Worm (Caenorhabditis elegans) whole organism, L1 larva: ENCODE measurements around the gene C49F8.3.

ENCODE experiments used
- C04F5.9 ChIP-seq: sonication (generic microtip); optimal IDR thresholded peaks from 2 replicates; lab custom pipeline; 2016; ENCODE audit warnings: missing genetic modification characterization, missing compliant biosample characterization
- C16A3.4 ChIP-seq: fragments of 150-350 bp; optimal IDR thresholded peaks from 2 replicates; lab custom pipeline; 2014; ENCODE audit warnings: missing biosample characterization, missing genetic modification characterization
- C34B4.2 ChIP-seq: sonication (generic microtip); optimal IDR thresholded peaks from 2 replicates; lab custom pipeline; 2017; ENCODE audit warnings: mild to moderate bottlenecking, missing genetic modification characterization, missing compliant biosample characterization
- F16B12.6 ChIP-seq: fragments of 150-350 bp; optimal IDR thresholded peaks from 2 replicates; lab custom pipeline; 2014; ENCODE audit warnings: missing biosample characterization, missing genetic modification characterization
- Y116A8C.19 ChIP-seq: sonication (generic microtip); optimal IDR thresholded peaks from 2 replicates; lab custom pipeline; 2016; ENCODE audit warnings: missing compliant biosample characterization, missing genetic modification characterization, borderline replicate concordance
- aly-2 ChIP-seq: fragments of 150-350 bp; optimal IDR thresholded peaks from 2 replicates; lab custom pipeline; 2014; ENCODE audit warnings: missing biosample characterization, missing genetic modification characterization
- ceh-63 ChIP-seq: fragments of 200-800 bp; sonication (Bioruptor generic); optimal IDR thresholded peaks from 2 replicates; lab custom pipeline; 2018; ENCODE audit warnings: mild to moderate bottlenecking, missing genetic modification characterization, missing compliant biosample characterization
- ceh-82 ChIP-seq, 3 experiments: fragments of 150-350 bp in 1 of 3; sonication (generic microtip) in 2 of 3; optimal IDR thresholded peaks; 2 replicates each; lab custom pipeline; 2014 to 2017; ENCODE audit warnings: missing biosample characterization in 3 of 3, missing genetic modification characterization in 3 of 3
- ceh-90 ChIP-seq: sonication (generic microtip); optimal IDR thresholded peaks from 2 replicates; lab custom pipeline; 2016; ENCODE audit warnings: missing genetic modification characterization, missing compliant biosample characterization
- ces-1 ChIP-seq: fragments of 150-350 bp; optimal IDR thresholded peaks from 2 replicates; lab custom pipeline; 2014; ENCODE audit warnings: missing biosample characterization, missing genetic modification reagents, missing genetic modification characterization
- dpl-1 ChIP-seq, 3 experiments: fragments of 150-350 bp in 2 of 3; sonication (generic microtip) in 1 of 3; optimal IDR thresholded peaks; 2 replicates each; lab custom pipeline; 2014 to 2017; ENCODE audit warnings: missing biosample characterization in 3 of 3, missing genetic modification characterization in 3 of 3, missing genetic modification reagents in 3 of 3
- efl-1 ChIP-seq, 4 experiments: fragments of 150-350 bp; optimal IDR thresholded peaks in 3 of 4; peaks in 1 of 4; 1 replicate in 1 of 4; 2 replicates in 3 of 4; lab custom pipeline; 2014; ENCODE audit warnings: missing biosample characterization in 2 of 4, missing genetic modification characterization in 2 of 4, missing genetic modification reagents in 2 of 4
- efl-3 ChIP-seq: fragments of 200-800 bp; sonication (Bioruptor generic); optimal IDR thresholded peaks from 2 replicates; lab custom pipeline; 2018; ENCODE audit warnings: mild to moderate bottlenecking, missing genetic modification characterization, missing compliant biosample characterization
- egl-13 ChIP-seq: sonication (generic microtip); optimal IDR thresholded peaks from 2 replicates; lab custom pipeline; 2016; ENCODE audit warnings: missing genotype, missing genetic modification reagents, missing genetic modification characterization, missing compliant biosample characterization
- egl-27 ChIP-seq, 2 experiments: fragments of 150-350 bp in 1 of 2; sonication (generic microtip); optimal IDR thresholded peaks; 3 replicates each; lab custom pipeline; 2017 to 2018; ENCODE audit warnings: missing biosample characterization in 2 of 2, missing genetic modification characterization in 2 of 2, missing genetic modification reagents in 2 of 2
- elt-2 ChIP-seq: sonication (generic microtip); optimal IDR thresholded peaks from 2 replicates; lab custom pipeline; 2016; ENCODE audit warnings: missing genetic modification characterization, mild to moderate bottlenecking, inconsistent platforms, missing compliant biosample characterization, missing genetic modification reagents
- elt-3 ChIP-seq, 6 experiments: fragments of 150-350 bp in 1 of 6; sonication (generic microtip); optimal IDR thresholded peaks; 2 replicates each; lab custom pipeline; 2017 to 2018; ENCODE audit warnings: missing biosample characterization in 6 of 6, missing genetic modification characterization in 6 of 6, inconsistent platforms in 1 of 6
- ets-5 ChIP-seq: fragments of 200-800 bp; sonication (Bioruptor generic); IDR thresholded peaks from 2 replicates; pipeline ENCODE4 v1.3.6; 2022; ENCODE audit warnings: missing genetic modification characterization, missing compliant biosample characterization
- fkh-8 ChIP-seq: sonication (generic microtip); optimal IDR thresholded peaks from 2 replicates; lab custom pipeline; 2016; ENCODE audit warnings: mild to moderate bottlenecking, missing genetic modification characterization, missing compliant biosample characterization
- grh-1 ChIP-seq: fragments of 200-800 bp; sonication (Bioruptor generic); IDR thresholded peaks from 2 replicates; pipeline ENCODE4 v1.3.6; 2022; ENCODE audit warnings: missing genetic modification reagents, missing genetic modification characterization, missing compliant biosample characterization
- hlh-17 ChIP-seq: fragments of 200-800 bp; sonication (Bioruptor generic); optimal IDR thresholded peaks from 2 replicates; lab custom pipeline; 2018; ENCODE audit warnings: missing genetic modification characterization, mild to moderate bottlenecking, missing compliant biosample characterization, moderate library complexity, borderline replicate concordance
- hlh-4 ChIP-seq: sonication (generic microtip); optimal IDR thresholded peaks from 2 replicates; lab custom pipeline; 2016; ENCODE audit warnings: mild to moderate bottlenecking, missing genetic modification characterization, missing compliant biosample characterization
- hpl-2 ChIP-seq: fragments of 150-350 bp; optimal IDR thresholded peaks from 2 replicates; lab custom pipeline; 2014; ENCODE audit warnings: missing biosample characterization, missing genetic modification reagents, missing genetic modification characterization
- irx-1 ChIP-seq: sonication (generic microtip); optimal IDR thresholded peaks from 2 replicates; lab custom pipeline; 2016; ENCODE audit warnings: missing genetic modification characterization, missing compliant biosample characterization
- jun-1 ChIP-seq: fragments of 150-350 bp; optimal IDR thresholded peaks from 2 replicates; lab custom pipeline; 2014; ENCODE audit warnings: missing biosample characterization, missing genetic modification reagents, missing genetic modification characterization
- lin-14 ChIP-seq: fragments of 200-800 bp; sonication (Bioruptor generic); optimal IDR thresholded peaks from 2 replicates; lab custom pipeline; 2018; ENCODE audit warnings: mild to moderate bottlenecking, missing genetic modification characterization, moderate library complexity, missing compliant biosample characterization
- lin-35 ChIP-seq, 2 experiments: fragments of 150-350 bp; optimal IDR thresholded peaks; 2 replicates each; lab custom pipeline; 2014; ENCODE audit warnings: missing biosample characterization in 2 of 2, missing genetic modification characterization in 2 of 2, missing genetic modification reagents in 2 of 2
- lin-39 ChIP-seq: fragments of 150-350 bp; optimal IDR thresholded peaks from 2 replicates; lab custom pipeline; 2014; ENCODE audit warnings: missing biosample characterization, missing genetic modification reagents, missing genetic modification characterization
- mab-9 ChIP-seq: fragments of 200-800 bp; sonication (Bioruptor generic); IDR thresholded peaks from 2 replicates; pipeline ENCODE4 v1.3.6; 2022; ENCODE audit warnings: missing genetic modification reagents, missing genetic modification characterization, missing compliant biosample characterization
- mdl-1 ChIP-seq, 2 experiments: fragments of 150-350 bp; optimal IDR thresholded peaks; 2 replicates each; lab custom pipeline; 2014 to 2017; ENCODE audit warnings: missing biosample characterization in 2 of 2, missing genetic modification characterization in 2 of 2, inconsistent platforms in 1 of 2
- mef-2 ChIP-seq: fragments of 150-350 bp; optimal IDR thresholded peaks from 2 replicates; lab custom pipeline; 2014; ENCODE audit warnings: missing biosample characterization, missing genetic modification characterization
- nhr-11 ChIP-seq: fragments of 150-350 bp; optimal IDR thresholded peaks from 2 replicates; lab custom pipeline; 2014; ENCODE audit warnings: missing biosample characterization, missing genetic modification characterization
- nhr-20 ChIP-seq: sonication (generic microtip); optimal IDR thresholded peaks from 2 replicates; lab custom pipeline; 2016; ENCODE audit warnings: mild to moderate bottlenecking, missing genetic modification characterization, missing compliant biosample characterization
- nhr-47 ChIP-seq: sonication (generic microtip); optimal IDR thresholded peaks from 2 replicates; lab custom pipeline; 2016; ENCODE audit warnings: mild to moderate bottlenecking, missing genetic modification characterization, moderate library complexity, missing compliant biosample characterization
- nhr-76 ChIP-seq: sonication (generic microtip); optimal IDR thresholded peaks from 2 replicates; lab custom pipeline; 2017; ENCODE audit warnings: missing biosample characterization, missing genetic modification characterization
- nhr-77 ChIP-seq: fragments of 150-350 bp; optimal IDR thresholded peaks from 2 replicates; lab custom pipeline; 2014; ENCODE audit warnings: missing biosample characterization, missing genetic modification characterization
- nhr-84 ChIP-seq: sonication (generic microtip); optimal IDR thresholded peaks from 2 replicates; lab custom pipeline; 2017; ENCODE audit warnings: missing biosample characterization, missing genetic modification characterization
- pqm-1 ChIP-seq: sonication (generic microtip); optimal IDR thresholded peaks from 3 replicates; lab custom pipeline; 2017; ENCODE audit warnings: missing biosample characterization, missing genetic modification characterization
- rnt-1 ChIP-seq: sonication (generic microtip); optimal IDR thresholded peaks from 2 replicates; lab custom pipeline; 2016; ENCODE audit warnings: mild to moderate bottlenecking, missing genetic modification characterization, moderate library complexity, missing compliant biosample characterization
- snpc-4 ChIP-seq: fragments of 150-350 bp; optimal IDR thresholded peaks from 2 replicates; lab custom pipeline; 2014; ENCODE audit warnings: missing biosample characterization, missing genetic modification characterization
- sptf-1 ChIP-seq: fragments of 150-350 bp; optimal IDR thresholded peaks from 2 replicates; lab custom pipeline; 2014; ENCODE audit warnings: missing biosample characterization, missing genetic modification characterization
- tbx-2 ChIP-seq: sonication (generic microtip); optimal IDR thresholded peaks from 2 replicates; lab custom pipeline; 2016; ENCODE audit warnings: missing genetic modification characterization, missing compliant biosample characterization
- tlp-1 ChIP-seq: fragments of 150-350 bp; optimal IDR thresholded peaks from 2 replicates; lab custom pipeline; 2014; ENCODE audit warnings: missing biosample characterization, missing genetic modification characterization
- unc-130 ChIP-seq: fragments of 150-350 bp; optimal IDR thresholded peaks from 2 replicates; lab custom pipeline; 2017; ENCODE audit warnings: missing biosample characterization, missing genetic modification characterization, inconsistent platforms
- unc-62 ChIP-seq: fragments of 150-350 bp; optimal IDR thresholded peaks from 2 replicates; lab custom pipeline; 2014; ENCODE audit warnings: missing biosample characterization, missing genetic modification reagents, missing genetic modification characterization
- vab-15 ChIP-seq: sonication (generic microtip); optimal IDR thresholded peaks from 2 replicates; lab custom pipeline; 2017; ENCODE audit warnings: missing genotype, mild to moderate bottlenecking, missing genetic modification characterization, missing compliant biosample characterization
- xbp-1 ChIP-seq: sonication (generic microtip); optimal IDR thresholded peaks from 2 replicates; lab custom pipeline; 2016; ENCODE audit warnings: missing genetic modification characterization, missing compliant biosample characterization
- zip-4 ChIP-seq: fragments of 200-800 bp; sonication (Bioruptor generic); optimal IDR thresholded peaks from 2 replicates; lab custom pipeline; 2018; ENCODE audit warnings: mild to moderate bottlenecking, missing genetic modification characterization, moderate library complexity, missing compliant biosample characterization
- ztf-4 ChIP-seq: fragments of 150-350 bp; optimal IDR thresholded peaks from 2 replicates; lab custom pipeline; 2014; ENCODE audit warnings: missing biosample characterization, missing genetic modification characterization

Gene C49F8.3

DNA sequence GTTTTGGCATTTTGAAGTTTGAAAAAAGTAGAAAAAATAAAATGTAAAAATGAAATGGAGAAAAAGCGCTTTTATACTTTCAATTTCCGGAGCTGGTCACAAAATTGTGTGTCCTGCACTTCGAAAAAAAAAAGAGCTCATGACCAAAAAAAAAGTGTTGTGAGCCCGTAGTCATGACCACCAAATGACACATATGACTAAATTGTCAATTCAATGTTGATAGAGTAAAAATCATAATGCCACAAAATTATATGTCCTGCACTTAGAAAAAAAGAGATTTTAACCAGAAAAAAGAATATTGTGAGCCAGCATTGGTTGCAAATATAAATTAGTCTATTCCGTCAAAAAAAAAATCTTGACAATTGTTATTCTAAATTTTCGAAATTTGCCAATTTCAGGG, 11.9 kb upstream of the C49F8.3 start, which contains the start of gene F02C12.2:
Gene F02C12.2 (minus strand): TSS at position 101 of the 400 bp plus-strand sequence.
- peak; percentile 53 for TF ChIP-seq fkh-8 (tag; lab: Kevin White, UChicago)
- no peak for TF ChIP-seq sptf-1 (tag; lab: Kevin White, UChicago)

DNA sequence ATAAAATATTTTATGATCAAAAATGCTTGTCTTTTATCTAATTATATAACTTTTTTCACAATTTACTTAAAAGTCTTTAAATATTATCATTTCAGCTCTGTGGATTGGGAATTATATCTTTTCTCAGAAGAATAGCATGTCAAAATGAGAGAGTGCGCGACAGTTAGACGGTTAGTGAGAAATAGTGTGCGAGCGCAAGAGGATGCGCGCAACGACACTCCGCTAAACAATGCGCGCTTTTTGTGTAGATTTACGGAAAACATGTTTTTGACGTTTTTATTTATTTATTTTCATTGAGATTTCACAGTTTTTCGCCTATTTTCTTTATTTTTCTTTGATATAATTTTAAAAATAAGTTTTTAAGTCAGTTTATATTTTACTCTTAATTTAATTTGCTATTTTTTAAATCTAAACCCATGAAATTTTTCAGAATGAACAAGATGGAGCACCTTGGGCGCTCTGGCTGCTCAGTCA, 9.2 kb upstream of the C49F8.3 start, which contains the start of gene F02C12.3:
Gene F02C12.3 (plus strand): TSS at position 424 of the 474 bp plus-strand sequence.
- no peak for TF ChIP-seq ets-5 (GFP tag; lab: Robert Waterston, UW)
- no peak for TF ChIP-seq efl-3 (GFP tag; lab: Kevin White, UChicago)
- TF ChIP-seq ces-1 (GFP tag; lab: Kevin White, UChicago), result no peak
- peak; percentile 88 for TF ChIP-seq egl-13 (tag; lab: Kevin White, UChicago)
- TF ChIP-seq mdl-1 (tag; optimal IDR thresholded peaks at IDR 0.05; lab: Kevin White, UChicago), result peak in 1 of 2 experiments; percentile 82
- TF ChIP-seq mab-9 (GFP tag; lab: Robert Waterston, UW), result peak; percentile 73
- TF ChIP-seq nhr-11 (tag; lab: Kevin White, UChicago), result peak; percentile 73
- TF ChIP-seq hlh-4 (tag; lab: Kevin White, UChicago), result no peak
- TF ChIP-seq tbx-2 (tag; lab: Kevin White, UChicago), result peak; percentile 94
- no peak for TF ChIP-seq hlh-17 (GFP tag; lab: Kevin White, UChicago)
- TF ChIP-seq elt-2 (tag; lab: Kevin White, UChicago), result peak; percentile 80
- TF ChIP-seq xbp-1 (tag; lab: Kevin White, UChicago), result peak; percentile 93
- TF ChIP-seq ztf-4 (tag; lab: Kevin White, UChicago), result peak; percentile 60
- no peak for TF ChIP-seq tlp-1 (tag; lab: Kevin White, UChicago)
- peak; percentile 98 for TF ChIP-seq grh-1
- peak; percentile 72 for TF ChIP-seq zip-4
- TF ChIP-seq pqm-1, result no peak
- peak; percentile 91 for TF ChIP-seq rnt-1 (tag; lab: Kevin White, UChicago)
- no peak for TF ChIP-seq nhr-76 (tag; lab: Kevin White, UChicago)
- peak; percentile 10 for TF ChIP-seq unc-130
- TF ChIP-seq ceh-63 (GFP tag; lab: Kevin White, UChicago), result no peak
- TF ChIP-seq efl-1 (optimal IDR thresholded peaks at IDR 0.05; lab: Kevin White, UChicago), result peak; percentile 83 to 91
- TF ChIP-seq efl-1 (GFP tag; optimal IDR thresholded peaks at IDR 0.05 in 1 of 2; lab: Kevin White, UChicago), result peak; percentile 65 to 97
- peak; percentile 59 to 68 (median 66) for TF ChIP-seq dpl-1 (GFP tag; optimal IDR thresholded peaks at IDR 0.05; lab: Kevin White, UChicago)
- TF ChIP-seq irx-1 (tag; lab: Kevin White, UChicago), result peak; percentile 88
- TF ChIP-seq C16A3.4 (tag; lab: Kevin White, UChicago), result peak; percentile 79
- peak; percentile 85 for TF ChIP-seq hpl-2 (GFP tag; lab: Kevin White, UChicago)
- peak in 3 of 6 experiments; percentile 17 to 89 (median 81) for TF ChIP-seq elt-3 (tag; optimal IDR thresholded peaks at IDR 0.05; lab: Kevin White, UChicago)
- peak; percentile 73 for TF ChIP-seq snpc-4
- peak; percentile 91 for TF ChIP-seq jun-1 (tag; lab: Kevin White, UChicago)
- peak; percentile 96 for TF ChIP-seq lin-14 (GFP tag; lab: Kevin White, UChicago)
- TF ChIP-seq C04F5.9 (tag; lab: Kevin White, UChicago), result peak; percentile 56
- TF ChIP-seq nhr-84, result no peak
- peak; percentile 68 for TF ChIP-seq aly-2
- peak in 1 of 2 experiments; percentile 42 for TF ChIP-seq egl-27 (tag; optimal IDR thresholded peaks at IDR 0.05; lab: Kevin White, UChicago)
- no peak for TF ChIP-seq unc-62 (GFP tag; lab: Kevin White, UChicago)
- TF ChIP-seq nhr-47 (tag; lab: Kevin White, UChicago), result peak; percentile 96
- TF ChIP-seq C34B4.2 (tag; lab: Kevin White, UChicago), result no peak
- TF ChIP-seq ceh-90, result peak; percentile 26
- peak; percentile 35 for TF ChIP-seq F16B12.6 (tag; lab: Kevin White, UChicago)
- TF ChIP-seq lin-35 (GFP tag; optimal IDR thresholded peaks at IDR 0.05; lab: Kevin White, UChicago), result peak; percentile 75 to 86
- TF ChIP-seq nhr-20 (tag; lab: Kevin White, UChicago), result peak; percentile 98
- peak; percentile 21 for TF ChIP-seq nhr-77 (tag; lab: Kevin White, UChicago)
- no peak for TF ChIP-seq vab-15 (tag; lab: Kevin White, UChicago)
- peak; percentile 85 for TF ChIP-seq lin-39 (tag; lab: Kevin White, UChicago)
- TF ChIP-seq ceh-82 (tag; optimal IDR thresholded peaks at IDR 0.05; lab: Kevin White, UChicago), result peak; percentile 79 to 93 (median 83)
- TF ChIP-seq mef-2 (tag; lab: Kevin White, UChicago), result peak; percentile 81
- no peak for TF ChIP-seq Y116A8C.19 (tag; lab: Kevin White, UChicago)
- TF ChIP-seq fkh-8 (tag; lab: Kevin White, UChicago), result peak; percentile 79
